Fruit fly (Drosophila melanogaster) Kc167 (cell line): ENCODE data around the gene CG7322.
A peak's percentile ranks its signal among the peaks of the same experiment; 100 is the strongest.

ENCODE experiments used
- Myc ChIP-seq: fragments of >200 bp; optimal IDR thresholded peaks from 2 replicates; lab custom pipeline; 2017; ENCODE audit warnings: missing external identifiers
- h ChIP-seq: fragments of >200 bp; optimal IDR thresholded peaks from 3 replicates; lab custom pipeline; 2018; ENCODE audit warnings: missing external identifiers
- insv ChIP-seq: fragments of >200 bp; optimal IDR thresholded peaks from 3 replicates; lab custom pipeline; 2018; ENCODE audit warnings: missing external identifiers
- psq ChIP-seq: fragments of >200 bp; optimal IDR thresholded peaks from 2 replicates; lab custom pipeline; 2017; ENCODE audit warnings: missing external identifiers
- ttk ChIP-seq: sonication (Bioruptor generic); optimal IDR thresholded peaks from 2 replicates; lab custom pipeline; 2017; ENCODE audit warnings: missing external identifiers

dm6 chrX:18863748-18864482 lies 6.4 kb upstream of the CG7322 start, which contains the start of the genes CG7326 and Dora:
- TF ChIP-seq psq (lab: Kevin White, UChicago) (peak; percentile 82), h (lab: Kevin White, UChicago) (no peak), Myc (no peak), ttk (lab: Kevin White, UChicago) (no peak), insv (lab: Kevin White, UChicago) (no peak)
